Worm (Caenorhabditis elegans) whole organism, L1 larva: ENCODE data around the gene cdo-1.

ENCODE experiments used
- C04F5.9 ChIP-seq: sonication (generic microtip); optimal IDR thresholded peaks from 2 replicates; lab custom pipeline; 2016; ENCODE audit warnings: missing genetic modification characterization, missing compliant biosample characterization
- C16A3.4 ChIP-seq: fragments of 150-350 bp; optimal IDR thresholded peaks from 2 replicates; lab custom pipeline; 2014; ENCODE audit warnings: missing biosample characterization, missing genetic modification characterization
- C34B4.2 ChIP-seq: sonication (generic microtip); optimal IDR thresholded peaks from 2 replicates; lab custom pipeline; 2017; ENCODE audit warnings: mild to moderate bottlenecking, missing genetic modification characterization, missing compliant biosample characterization
- F16B12.6 ChIP-seq: fragments of 150-350 bp; optimal IDR thresholded peaks from 2 replicates; lab custom pipeline; 2014; ENCODE audit warnings: missing biosample characterization, missing genetic modification characterization
- alr-1 ChIP-seq: fragments of 200-800 bp; sonication (Bioruptor generic); optimal IDR thresholded peaks from 2 replicates; lab custom pipeline; 2018; ENCODE audit warnings: borderline replicate concordance, mild to moderate bottlenecking, missing genetic modification characterization, missing compliant biosample characterization
- blmp-1 ChIP-seq: fragments of 150-350 bp; optimal IDR thresholded peaks from 2 replicates; lab custom pipeline; 2014; ENCODE audit warnings: missing biosample characterization, missing genetic modification characterization
- ceh-63 ChIP-seq: fragments of 200-800 bp; sonication (Bioruptor generic); optimal IDR thresholded peaks from 2 replicates; lab custom pipeline; 2018; ENCODE audit warnings: mild to moderate bottlenecking, missing genetic modification characterization, missing compliant biosample characterization
- ceh-82 ChIP-seq, 3 experiments: fragments of 150-350 bp in 1 of 3; sonication (generic microtip) in 2 of 3; optimal IDR thresholded peaks; 2 replicates each; lab custom pipeline; 2014 to 2017; ENCODE audit warnings: missing biosample characterization in 3 of 3, missing genetic modification characterization in 3 of 3
- ceh-88 ChIP-seq: fragments of 200-800 bp; sonication (Bioruptor generic); IDR thresholded peaks from 2 replicates; pipeline ENCODE4 v1.3.6; 2022; ENCODE audit warnings: missing genetic modification characterization, missing compliant biosample characterization
- dpl-1 ChIP-seq, 3 experiments: fragments of 150-350 bp in 2 of 3; sonication (generic microtip) in 1 of 3; optimal IDR thresholded peaks; 2 replicates each; lab custom pipeline; 2014 to 2017; ENCODE audit warnings: missing biosample characterization in 3 of 3, missing genetic modification characterization in 3 of 3, missing genetic modification reagents in 3 of 3
- dsc-1 ChIP-seq: sonication (generic microtip); optimal IDR thresholded peaks from 2 replicates; lab custom pipeline; 2016; ENCODE audit warnings: mild to moderate bottlenecking, missing genetic modification characterization, missing compliant biosample characterization
- efl-1 ChIP-seq, 4 experiments: fragments of 150-350 bp; optimal IDR thresholded peaks in 3 of 4; peaks in 1 of 4; 1 replicate in 1 of 4; 2 replicates in 3 of 4; lab custom pipeline; 2014; ENCODE audit warnings: missing biosample characterization in 2 of 4, missing genetic modification characterization in 2 of 4, missing genetic modification reagents in 2 of 4
- efl-3 ChIP-seq: fragments of 200-800 bp; sonication (Bioruptor generic); optimal IDR thresholded peaks from 2 replicates; lab custom pipeline; 2018; ENCODE audit warnings: mild to moderate bottlenecking, missing genetic modification characterization, missing compliant biosample characterization
- egl-13 ChIP-seq: sonication (generic microtip); optimal IDR thresholded peaks from 2 replicates; lab custom pipeline; 2016; ENCODE audit warnings: missing genotype, missing genetic modification reagents, missing genetic modification characterization, missing compliant biosample characterization
- egl-27 ChIP-seq, 2 experiments: fragments of 150-350 bp in 1 of 2; sonication (generic microtip); optimal IDR thresholded peaks; 3 replicates each; lab custom pipeline; 2017 to 2018; ENCODE audit warnings: missing biosample characterization in 2 of 2, missing genetic modification characterization in 2 of 2, missing genetic modification reagents in 2 of 2
- elt-3 ChIP-seq, 6 experiments: fragments of 150-350 bp in 1 of 6; sonication (generic microtip); optimal IDR thresholded peaks; 2 replicates each; lab custom pipeline; 2017 to 2018; ENCODE audit warnings: missing biosample characterization in 6 of 6, missing genetic modification characterization in 6 of 6, inconsistent platforms in 1 of 6
- grh-1 ChIP-seq: fragments of 200-800 bp; sonication (Bioruptor generic); IDR thresholded peaks from 2 replicates; pipeline ENCODE4 v1.3.6; 2022; ENCODE audit warnings: missing genetic modification reagents, missing genetic modification characterization, missing compliant biosample characterization
- hlh-17 ChIP-seq: fragments of 200-800 bp; sonication (Bioruptor generic); optimal IDR thresholded peaks from 2 replicates; lab custom pipeline; 2018; ENCODE audit warnings: missing genetic modification characterization, mild to moderate bottlenecking, missing compliant biosample characterization, moderate library complexity, borderline replicate concordance
- hlh-4 ChIP-seq: sonication (generic microtip); optimal IDR thresholded peaks from 2 replicates; lab custom pipeline; 2016; ENCODE audit warnings: mild to moderate bottlenecking, missing genetic modification characterization, missing compliant biosample characterization
- hpl-2 ChIP-seq: fragments of 150-350 bp; optimal IDR thresholded peaks from 2 replicates; lab custom pipeline; 2014; ENCODE audit warnings: missing biosample characterization, missing genetic modification reagents, missing genetic modification characterization
- isw-1 ChIP-seq: fragments of 200-800 bp; sonication (Bioruptor generic); IDR thresholded peaks from 2 replicates; pipeline ENCODE4 v1.3.6; 2022; ENCODE audit warnings: missing genetic modification characterization, missing compliant biosample characterization
- jun-1 ChIP-seq: fragments of 150-350 bp; optimal IDR thresholded peaks from 2 replicates; lab custom pipeline; 2014; ENCODE audit warnings: missing biosample characterization, missing genetic modification reagents, missing genetic modification characterization
- lin-14 ChIP-seq: fragments of 200-800 bp; sonication (Bioruptor generic); optimal IDR thresholded peaks from 2 replicates; lab custom pipeline; 2018; ENCODE audit warnings: mild to moderate bottlenecking, missing genetic modification characterization, moderate library complexity, missing compliant biosample characterization
- lin-15B ChIP-seq: fragments of 150-350 bp; sonication (generic microtip); optimal IDR thresholded peaks from 3 replicates; lab custom pipeline; 2014; ENCODE audit warnings: missing biosample characterization, missing genetic modification characterization
- lin-35 ChIP-seq, 2 experiments: fragments of 150-350 bp; optimal IDR thresholded peaks; 2 replicates each; lab custom pipeline; 2014; ENCODE audit warnings: missing biosample characterization in 2 of 2, missing genetic modification characterization in 2 of 2, missing genetic modification reagents in 2 of 2
- lir-3 ChIP-seq: sonication (generic microtip); optimal IDR thresholded peaks from 2 replicates; lab custom pipeline; 2016; ENCODE audit warnings: mild to moderate bottlenecking, missing genetic modification characterization, moderate library complexity, missing compliant biosample characterization; ENCODE audit not compliant: poor library complexity
- mab-9 ChIP-seq: fragments of 200-800 bp; sonication (Bioruptor generic); IDR thresholded peaks from 2 replicates; pipeline ENCODE4 v1.3.6; 2022; ENCODE audit warnings: missing genetic modification reagents, missing genetic modification characterization, missing compliant biosample characterization
- mdl-1 ChIP-seq, 2 experiments: fragments of 150-350 bp; optimal IDR thresholded peaks; 2 replicates each; lab custom pipeline; 2014 to 2017; ENCODE audit warnings: missing biosample characterization in 2 of 2, missing genetic modification characterization in 2 of 2, inconsistent platforms in 1 of 2
- nhr-11 ChIP-seq: fragments of 150-350 bp; optimal IDR thresholded peaks from 2 replicates; lab custom pipeline; 2014; ENCODE audit warnings: missing biosample characterization, missing genetic modification characterization
- nhr-19 ChIP-seq: fragments of 200-800 bp; sonication (Bioruptor generic); conservative IDR thresholded peaks from 2 replicates; pipeline ENCODE4 v1.3.6; 2022; ENCODE audit warnings: missing genetic modification characterization, missing compliant biosample characterization
- nhr-237 ChIP-seq: fragments of 150-350 bp; optimal IDR thresholded peaks from 2 replicates; lab custom pipeline; 2014; ENCODE audit warnings: missing biosample characterization, missing genetic modification characterization
- nhr-71 ChIP-seq: sonication (generic microtip); optimal IDR thresholded peaks from 2 replicates; lab custom pipeline; 2016; ENCODE audit warnings: mild to moderate bottlenecking, missing genetic modification characterization, moderate library complexity, missing compliant biosample characterization
- nhr-76 ChIP-seq: sonication (generic microtip); optimal IDR thresholded peaks from 2 replicates; lab custom pipeline; 2017; ENCODE audit warnings: missing biosample characterization, missing genetic modification characterization
- nhr-84 ChIP-seq: sonication (generic microtip); optimal IDR thresholded peaks from 2 replicates; lab custom pipeline; 2017; ENCODE audit warnings: missing biosample characterization, missing genetic modification characterization
- nhr-85 ChIP-seq: sonication (generic microtip); peaks from one replicate; lab custom pipeline; 2016; ENCODE audit warnings: missing genetic modification characterization, inconsistent platforms, missing compliant biosample characterization
- nhr-90 ChIP-seq: sonication (generic microtip); optimal IDR thresholded peaks from 2 replicates; lab custom pipeline; 2016; ENCODE audit warnings: mild to moderate bottlenecking, missing genetic modification characterization, missing compliant biosample characterization; ENCODE audit not compliant: poor library complexity
- pax-3 ChIP-seq: fragments of 200-800 bp; sonication (Bioruptor generic); optimal IDR thresholded peaks from 2 replicates; lab custom pipeline; 2018; ENCODE audit warnings: mild to moderate bottlenecking, missing genetic modification characterization, moderate library complexity, missing compliant biosample characterization
- rnt-1 ChIP-seq: sonication (generic microtip); optimal IDR thresholded peaks from 2 replicates; lab custom pipeline; 2016; ENCODE audit warnings: mild to moderate bottlenecking, missing genetic modification characterization, moderate library complexity, missing compliant biosample characterization
- snpc-4 ChIP-seq: fragments of 150-350 bp; optimal IDR thresholded peaks from 2 replicates; lab custom pipeline; 2014; ENCODE audit warnings: missing biosample characterization, missing genetic modification characterization
- snu-23 ChIP-seq: sonication (generic microtip); optimal IDR thresholded peaks from 2 replicates; lab custom pipeline; 2016; ENCODE audit warnings: missing genetic modification characterization, missing compliant biosample characterization
- sox-4 ChIP-seq: sonication (generic microtip); optimal IDR thresholded peaks from 2 replicates; lab custom pipeline; 2016; ENCODE audit warnings: missing genetic modification characterization, missing compliant biosample characterization
- sup-37 ChIP-seq: fragments of 200-800 bp; sonication (Bioruptor generic); optimal IDR thresholded peaks from 2 replicates; lab custom pipeline; 2018; ENCODE audit warnings: mild to moderate bottlenecking, missing genetic modification characterization, missing compliant biosample characterization
- swsn-7 ChIP-seq: sonication (generic microtip); optimal IDR thresholded peaks from 2 replicates; lab custom pipeline; 2016; ENCODE audit warnings: missing genetic modification characterization, missing compliant biosample characterization
- tlp-1 ChIP-seq: fragments of 150-350 bp; optimal IDR thresholded peaks from 2 replicates; lab custom pipeline; 2014; ENCODE audit warnings: missing biosample characterization, missing genetic modification characterization
- unc-130 ChIP-seq: fragments of 150-350 bp; optimal IDR thresholded peaks from 2 replicates; lab custom pipeline; 2017; ENCODE audit warnings: missing biosample characterization, missing genetic modification characterization, inconsistent platforms
- unc-86 ChIP-seq: sonication (generic microtip); optimal IDR thresholded peaks from 2 replicates; lab custom pipeline; 2016; ENCODE audit warnings: missing genetic modification characterization, missing compliant biosample characterization
- vab-15 ChIP-seq: sonication (generic microtip); optimal IDR thresholded peaks from 2 replicates; lab custom pipeline; 2017; ENCODE audit warnings: missing genotype, mild to moderate bottlenecking, missing genetic modification characterization, missing compliant biosample characterization
- zip-4 ChIP-seq: fragments of 200-800 bp; sonication (Bioruptor generic); optimal IDR thresholded peaks from 2 replicates; lab custom pipeline; 2018; ENCODE audit warnings: mild to moderate bottlenecking, missing genetic modification characterization, moderate library complexity, missing compliant biosample characterization
- ztf-11 ChIP-seq, 2 experiments: sonication (generic microtip); optimal IDR thresholded peaks; 2 replicates each; lab custom pipeline; 2016 to 2017; ENCODE audit warnings: missing genetic modification characterization in 2 of 2, missing biosample characterization in 1 of 2, missing compliant biosample characterization in 1 of 2
- ztf-4 ChIP-seq: fragments of 150-350 bp; optimal IDR thresholded peaks from 2 replicates; lab custom pipeline; 2014; ENCODE audit warnings: missing biosample characterization, missing genetic modification characterization

cdo-1 gene

DNA sequence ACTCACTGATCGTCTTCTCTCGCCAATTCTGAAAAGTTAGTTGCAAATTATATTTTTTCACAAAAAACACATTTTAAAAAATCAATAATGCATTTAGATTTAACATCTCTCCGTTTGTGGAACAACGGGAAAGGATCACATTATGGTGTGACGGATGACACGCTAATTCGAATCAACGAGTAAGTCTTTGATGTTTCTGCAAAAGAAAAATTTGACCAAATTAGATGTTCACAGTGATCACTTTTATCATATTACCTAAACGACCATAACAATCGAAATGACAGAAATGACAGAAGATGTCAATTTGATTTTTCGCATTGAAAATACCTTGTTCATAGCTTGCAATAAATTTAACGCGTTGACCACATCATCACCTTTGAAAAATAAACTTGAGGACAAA lies 2.0 kb downstream of the cdo-1 start:
- peak in 1 of 6 experiments; percentile 53 for TF ChIP-seq elt-3 (tag; optimal IDR thresholded peaks at IDR 0.05; lab: Kevin White, UChicago)
- TF ChIP-seq swsn-7 (tag; lab: Kevin White, UChicago): no peak
- TF ChIP-seq mdl-1 (tag; optimal IDR thresholded peaks at IDR 0.05; lab: Kevin White, UChicago): no peak
- TF ChIP-seq C04F5.9 (tag; lab: Kevin White, UChicago): no peak
- no peak for TF ChIP-seq pax-3 (tag; lab: Kevin White, UChicago)
- no peak for TF ChIP-seq dpl-1 (GFP tag; optimal IDR thresholded peaks at IDR 0.05; lab: Kevin White, UChicago)
- no peak for TF ChIP-seq snu-23 (GFP tag; lab: Kevin White, UChicago)
- no peak for TF ChIP-seq C16A3.4 (tag; lab: Kevin White, UChicago)
- no peak for TF ChIP-seq mab-9
- TF ChIP-seq sox-4 (tag; lab: Kevin White, UChicago): no peak
- no peak for TF ChIP-seq snpc-4 (tag; lab: Kevin White, UChicago)
- no peak for TF ChIP-seq nhr-90 (tag; lab: Kevin White, UChicago)
- TF ChIP-seq grh-1 (GFP tag; lab: Robert Waterston, UW): no peak
- no peak for TF ChIP-seq lir-3
- no peak for TF ChIP-seq C34B4.2
- TF ChIP-seq ceh-88 (GFP tag; lab: Robert Waterston, UW): no peak
- TF ChIP-seq rnt-1 (tag; lab: Kevin White, UChicago): no peak
- TF ChIP-seq lin-14: peak; percentile 26
- TF ChIP-seq sup-37 (GFP tag; lab: Kevin White, UChicago): no peak
- TF ChIP-seq ceh-63 (GFP tag; lab: Kevin White, UChicago): no peak
- no peak for TF ChIP-seq lin-15B
- no peak for TF ChIP-seq nhr-19 (GFP tag; lab: Robert Waterston, UW)
- TF ChIP-seq nhr-11 (tag; lab: Kevin White, UChicago): no peak
- no peak for TF ChIP-seq alr-1 (tag; lab: Kevin White, UChicago)
- no peak for TF ChIP-seq ztf-4 (tag; lab: Kevin White, UChicago)
- no peak for TF ChIP-seq dsc-1 (tag; lab: Kevin White, UChicago)
- TF ChIP-seq hpl-2 (GFP tag; lab: Kevin White, UChicago): no peak
- no peak for TF ChIP-seq hlh-17 (GFP tag; lab: Kevin White, UChicago)
- TF ChIP-seq efl-1 (optimal IDR thresholded peaks at IDR 0.05; lab: Kevin White, UChicago): no peak
- no peak for TF ChIP-seq efl-1 (GFP tag; optimal IDR thresholded peaks at IDR 0.05 in 1 of 2; lab: Kevin White, UChicago)
- TF ChIP-seq jun-1 (tag; lab: Kevin White, UChicago): no peak
- TF ChIP-seq egl-27 (tag; optimal IDR thresholded peaks at IDR 0.05; lab: Kevin White, UChicago): no peak
- TF ChIP-seq isw-1 (GFP tag; lab: Robert Waterston, UW): no peak
- no peak for TF ChIP-seq zip-4 (GFP tag; lab: Kevin White, UChicago)
- no peak for TF ChIP-seq nhr-237 (tag; lab: Kevin White, UChicago)
- TF ChIP-seq nhr-85 (tag; lab: Kevin White, UChicago): peak; percentile 77
- no peak for TF ChIP-seq ztf-11 (tag; optimal IDR thresholded peaks at IDR 0.05; lab: Kevin White, UChicago)
- peak; percentile 6 for TF ChIP-seq unc-130 (tag; lab: Kevin White, UChicago)
- peak; percentile 18 for TF ChIP-seq blmp-1 (tag; lab: Kevin White, UChicago)
- TF ChIP-seq ceh-82 (tag; optimal IDR thresholded peaks at IDR 0.05; lab: Kevin White, UChicago): no peak

DNA sequence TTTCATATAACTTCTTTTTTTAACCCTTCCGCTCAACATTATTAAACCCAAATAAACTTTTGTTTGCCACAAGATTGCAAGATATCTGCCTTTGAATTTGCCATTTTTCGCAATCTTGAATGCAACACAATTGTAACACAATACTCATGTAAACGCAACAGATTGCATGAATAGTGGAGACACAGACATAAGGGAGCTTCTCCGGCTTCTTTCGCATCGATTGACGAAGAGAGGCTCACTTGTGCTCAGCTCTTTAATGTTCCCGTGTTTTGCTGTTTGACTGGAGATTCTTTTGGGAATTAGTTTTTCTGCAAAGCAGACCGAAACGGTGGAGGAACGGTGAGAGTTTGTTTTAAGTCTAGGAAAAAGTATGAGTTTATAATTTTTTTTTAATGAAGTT lies 4.0 kb downstream of the cdo-1 start, which contains the start of gene F56F10.2:
Gene F56F10.2, plus strand, starts transcription at position 215 of the 400 bp plus-strand sequence.
- no peak for TF ChIP-seq isw-1 (GFP tag; lab: Robert Waterston, UW)
- TF ChIP-seq nhr-84 (tag; lab: Kevin White, UChicago): no peak
- TF ChIP-seq mab-9: no peak
- no peak for TF ChIP-seq hlh-4
- TF ChIP-seq nhr-19 (GFP tag; lab: Robert Waterston, UW): no peak
- TF ChIP-seq efl-3 (GFP tag; lab: Kevin White, UChicago): no peak
- TF ChIP-seq F16B12.6 (tag; lab: Kevin White, UChicago): no peak
- TF ChIP-seq unc-130 (tag; lab: Kevin White, UChicago): no peak
- peak; percentile 32 for TF ChIP-seq nhr-71 (tag; lab: Kevin White, UChicago)
- TF ChIP-seq swsn-7 (tag; lab: Kevin White, UChicago): no peak
- TF ChIP-seq nhr-76 (tag; lab: Kevin White, UChicago): no peak
- no peak for TF ChIP-seq unc-86 (tag; lab: Kevin White, UChicago)
- TF ChIP-seq lin-35 (GFP tag; optimal IDR thresholded peaks at IDR 0.05; lab: Kevin White, UChicago): no peak
- TF ChIP-seq vab-15 (tag; lab: Kevin White, UChicago): no peak
- TF ChIP-seq efl-1 (optimal IDR thresholded peaks at IDR 0.05; lab: Kevin White, UChicago): no peak
- no peak for TF ChIP-seq efl-1 (GFP tag; optimal IDR thresholded peaks at IDR 0.05 in 1 of 2; lab: Kevin White, UChicago)
- TF ChIP-seq tlp-1: no peak
- TF ChIP-seq C34B4.2: no peak
- no peak for TF ChIP-seq egl-13 (tag; lab: Kevin White, UChicago)
- no peak for TF ChIP-seq hlh-17 (GFP tag; lab: Kevin White, UChicago)
- TF ChIP-seq hpl-2 (GFP tag; lab: Kevin White, UChicago): no peak
